Worm (Caenorhabditis elegans) whole organism, midembryonic: ENCODE data around the gene frh-1.

Experiments used
- T22C8.4 ChIP-seq: fragments of 200-800 bp; sonication (Bioruptor generic); IDR thresholded peaks from 2 replicates; pipeline ENCODE4 v1.3.6; 2022; ENCODE audit warnings: missing genetic modification characterization, missing compliant biosample characterization
- cog-1 ChIP-seq: sonication (generic microtip); optimal IDR thresholded peaks from 2 replicates; lab custom pipeline; 2016; ENCODE audit warnings: missing genetic modification characterization, missing compliant biosample characterization
- flt-1 ChIP-seq: fragments of 200-800 bp; sonication (Bioruptor generic); IDR thresholded peaks from 2 replicates; pipeline ENCODE4 v1.3.6; 2022; ENCODE audit warnings: missing genetic modification characterization, missing compliant biosample characterization
- klf-2 ChIP-seq: fragments of 200-800 bp; sonication (Bioruptor generic); conservative IDR thresholded peaks from 2 replicates; pipeline ENCODE4 v1.3.6; 2022; ENCODE audit warnings: missing genetic modification reagents, missing genetic modification characterization, missing compliant biosample characterization
- med-1 ChIP-seq: sonication (generic microtip); optimal IDR thresholded peaks from 2 replicates; lab custom pipeline; 2017; ENCODE audit warnings: missing genetic modification characterization, mild to moderate bottlenecking, missing compliant biosample characterization, antibody characterized with exemption, missing genetic modification reagents; ENCODE audit not compliant: insufficient read depth
- ref-1 ChIP-seq: fragments of 200-800 bp; sonication (Bioruptor generic); conservative IDR thresholded peaks from 2 replicates; pipeline ENCODE4 v1.3.6; 2022; ENCODE audit warnings: missing genetic modification reagents, missing genetic modification characterization, missing compliant biosample characterization
- tab-1 ChIP-seq: fragments of 200-800 bp; sonication (Bioruptor generic); IDR thresholded peaks from 2 replicates; pipeline ENCODE4 v1.3.6; 2022; ENCODE audit warnings: missing genetic modification characterization, missing compliant biosample characterization
- ztf-23 ChIP-seq: fragments of 200-800 bp; sonication (Bioruptor generic); IDR thresholded peaks from 2 replicates; pipeline ENCODE4 v1.3.6; 2022; ENCODE audit warnings: missing genetic modification reagents, missing genetic modification characterization, missing compliant biosample characterization
- ztf-29 ChIP-seq: fragments of 200-800 bp; sonication (Bioruptor generic); IDR thresholded peaks from 2 replicates; pipeline ENCODE4 v1.3.6; 2022; ENCODE audit warnings: missing genetic modification reagents, missing genetic modification characterization, missing compliant biosample characterization

The frh-1 gene

ce11 chrII:5945818-5946217 lies 28.6 kb downstream of the frh-1 start:
- TF ChIP-seq ref-1 (GFP tag; lab: Robert Waterston, UW) (no peak), T22C8.4 (no peak), flt-1 (GFP tag; lab: Robert Waterston, UW) (no peak), tab-1 (GFP tag; lab: Robert Waterston, UW) (no peak)

ce11 chrII:5946438-5946837 lies 29.2 kb downstream of the frh-1 start:
- no peak for TF ChIP-seq tab-1 (GFP tag; lab: Robert Waterston, UW)
- no peak for TF ChIP-seq ref-1 (GFP tag; lab: Robert Waterston, UW)
- TF ChIP-seq cog-1 (tag; lab: Kevin White, UChicago): no peak
- no peak for TF ChIP-seq T22C8.4
- no peak for TF ChIP-seq ztf-29
- no peak for TF ChIP-seq klf-2 (GFP tag; lab: Robert Waterston, UW)
- TF ChIP-seq ztf-23 (GFP tag; lab: Robert Waterston, UW): no peak
- TF ChIP-seq med-1: no peak
- no peak for TF ChIP-seq flt-1 (GFP tag; lab: Robert Waterston, UW)

ce11 chrII:5948681-5949080 lies 31.5 kb downstream of the frh-1 start:
- TF ChIP-seq tab-1 (GFP tag; lab: Robert Waterston, UW): 0 out of 2 replicates have a peak, but pooled peaks have one; percentile 19
- TF ChIP-seq flt-1 (GFP tag; lab: Robert Waterston, UW): no peak

- TF ChIP-seq tab-1 (GFP tag; lab: Robert Waterston, UW) (no peak), cog-1 (tag; lab: Kevin White, UChicago) (no peak), med-1 (no peak), klf-2 (GFP tag; lab: Robert Waterston, UW) (no peak), T22C8.4 (no peak), flt-1 (GFP tag; lab: Robert Waterston, UW) (no peak)
Measured at ce11 chrII:5950657-5951056, 33.4 kb downstream of the frh-1 start.

- no peak for TF ChIP-seq tab-1 (GFP tag; lab: Robert Waterston, UW)
- no peak for TF ChIP-seq ztf-29
- TF ChIP-seq T22C8.4: no peak
- TF ChIP-seq ref-1 (GFP tag; lab: Robert Waterston, UW): no peak
- TF ChIP-seq flt-1 (GFP tag; lab: Robert Waterston, UW): no peak
- TF ChIP-seq med-1: no peak
- no peak for TF ChIP-seq ztf-23 (GFP tag; lab: Robert Waterston, UW)
- TF ChIP-seq cog-1 (tag; lab: Kevin White, UChicago): no peak
Measured at ce11 chrII:5951745-5952144, 34.5 kb downstream of the frh-1 start.

- no peak for TF ChIP-seq ztf-23 (GFP tag; lab: Robert Waterston, UW)
- no peak for TF ChIP-seq cog-1 (tag; lab: Kevin White, UChicago)
- TF ChIP-seq ref-1 (GFP tag; lab: Robert Waterston, UW): no peak
- no peak for TF ChIP-seq T22C8.4
- TF ChIP-seq ztf-29: no peak
- no peak for TF ChIP-seq med-1
- no peak for TF ChIP-seq flt-1 (GFP tag; lab: Robert Waterston, UW)
- no peak for TF ChIP-seq klf-2 (GFP tag; lab: Robert Waterston, UW)
- TF ChIP-seq tab-1 (GFP tag; lab: Robert Waterston, UW): no peak
Measured at ce11 chrII:5952214-5952613, 35.0 kb downstream of the frh-1 start.

- TF ChIP-seq ref-1 (GFP tag; lab: Robert Waterston, UW) (no peak), ztf-29 (no peak), ztf-23 (GFP tag; lab: Robert Waterston, UW) (no peak)
Measured at ce11 chrII:5955638-5956167, 38.5 kb downstream of the frh-1 start.

- TF ChIP-seq cog-1 (tag; lab: Kevin White, UChicago) (no peak), med-1 (no peak), tab-1 (GFP tag; lab: Robert Waterston, UW) (no peak), ztf-23 (GFP tag; lab: Robert Waterston, UW) (no peak), ztf-29 (no peak), T22C8.4 (no peak), ref-1 (GFP tag; lab: Robert Waterston, UW) (no peak), flt-1 (GFP tag; lab: Robert Waterston, UW) (no peak), klf-2 (GFP tag; lab: Robert Waterston, UW) (no peak)
Measured at ce11 chrII:5956583-5956982, 39.4 kb downstream of the frh-1 start, which contains the start of gene casy-1. Gene casy-1, minus strand, starts transcription at chrII:5956683.

ce11 chrII:5957803-5958367 lies 40.7 kb downstream of the frh-1 start:
- TF ChIP-seq ref-1 (GFP tag; lab: Robert Waterston, UW) (no peak), ztf-23 (GFP tag; lab: Robert Waterston, UW) (no peak), T22C8.4 (no peak), klf-2 (GFP tag; lab: Robert Waterston, UW) (no peak), cog-1 (tag; lab: Kevin White, UChicago) (no peak)

- TF ChIP-seq ztf-23 (GFP tag; lab: Robert Waterston, UW): no peak
- TF ChIP-seq cog-1 (tag; lab: Kevin White, UChicago): no peak
- TF ChIP-seq ref-1 (GFP tag; lab: Robert Waterston, UW): no peak
- TF ChIP-seq ztf-29: no peak
- no peak for TF ChIP-seq T22C8.4
- no peak for TF ChIP-seq med-1
- no peak for TF ChIP-seq klf-2 (GFP tag; lab: Robert Waterston, UW)
- no peak for TF ChIP-seq tab-1 (GFP tag; lab: Robert Waterston, UW)
- no peak for TF ChIP-seq flt-1 (GFP tag; lab: Robert Waterston, UW)
Measured at ce11 chrII:5959575-5960119, 42.4 kb downstream of the frh-1 start.
